Fruit fly (Drosophila melanogaster) Kc167 (cell line): ENCODE data around the gene rau.

Experiments used
- Sin3A ChIP-seq: fragments of >200 bp; optimal IDR thresholded peaks from 2 replicates; lab custom pipeline; 2018; ENCODE audit warnings: missing external identifiers
- h ChIP-seq: fragments of >200 bp; optimal IDR thresholded peaks from 3 replicates; lab custom pipeline; 2018; ENCODE audit warnings: missing external identifiers
- psq ChIP-seq: fragments of >200 bp; optimal IDR thresholded peaks from 2 replicates; lab custom pipeline; 2017; ENCODE audit warnings: missing external identifiers

DNA sequence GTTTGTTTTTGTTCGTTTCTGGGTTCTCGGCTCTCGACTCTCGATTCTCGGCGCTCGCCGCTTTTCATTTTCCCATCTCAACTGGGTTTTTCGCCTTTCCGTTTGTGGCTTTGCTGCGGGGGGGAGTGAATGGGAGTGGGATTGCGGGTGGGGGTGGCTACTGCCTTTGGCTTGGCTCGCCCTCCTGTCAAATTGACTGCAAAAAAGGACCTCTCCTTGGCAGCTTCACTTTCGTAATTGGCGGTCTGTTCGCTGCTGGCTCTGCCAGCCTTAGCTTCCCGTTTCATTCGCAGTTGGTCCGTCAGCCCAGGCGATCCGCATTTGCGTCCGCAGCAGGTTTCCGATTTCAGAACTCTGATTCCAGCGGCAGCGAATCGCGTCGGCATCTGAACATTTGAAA lies 46.3 kb upstream of the rau start, which contains the start of gene dsf:
- no peak for TF ChIP-seq h
- TF ChIP-seq psq (lab: Kevin White, UChicago) = no peak
- TF ChIP-seq Sin3A (lab: Kevin White, UChicago) = no peak
